Fruit fly (Drosophila melanogaster): Measurements from ENCODE around the gene CG42594.

The CG42594 gene

DNA sequence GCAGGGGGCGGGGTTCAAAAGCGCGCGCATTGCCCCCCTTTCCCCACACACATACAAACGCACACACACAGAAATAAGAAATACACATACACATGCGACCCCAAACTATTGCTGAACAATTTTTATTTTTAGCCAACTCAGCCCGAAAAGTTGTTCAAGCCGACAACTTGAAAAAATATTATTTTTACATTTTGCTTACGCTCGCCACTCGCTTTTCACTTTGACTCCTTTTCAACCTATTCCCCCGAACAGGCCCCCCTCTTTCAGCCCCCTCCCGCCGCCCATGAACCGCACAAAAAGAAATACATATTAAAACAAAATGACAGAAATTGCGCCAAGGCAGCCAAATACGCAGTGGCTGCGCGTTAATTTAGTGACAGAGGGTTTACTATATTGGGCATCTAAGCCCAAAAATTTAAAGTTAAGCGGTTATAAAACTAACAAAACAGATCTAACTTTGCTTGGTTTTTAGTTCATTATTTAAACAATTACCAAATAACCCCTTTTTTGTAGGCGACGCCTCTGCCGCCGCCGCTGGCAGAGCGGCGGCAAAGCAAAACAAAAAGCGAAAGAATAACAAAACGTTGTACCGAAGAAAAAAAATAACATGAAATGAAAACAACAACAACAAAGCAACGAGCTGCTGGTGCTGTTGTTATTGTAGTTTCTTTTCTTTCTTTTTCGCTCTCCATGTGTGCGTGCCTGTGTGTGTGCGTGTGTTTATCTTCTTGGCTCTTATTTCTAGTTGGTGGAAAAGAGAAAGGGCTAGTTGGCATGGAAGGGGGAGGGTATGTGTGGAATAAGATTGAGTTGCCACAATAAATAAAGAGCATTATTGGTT lies 69.5 kb downstream of the CG42594 start:
- TF ChIP-seq CG4496 (GFP tag; IDR thresholded peaks at IDR 0.05) (peak; percentile 100), CG14655 (GFP tag; optimal IDR thresholded peaks at IDR 0.05) (peak; percentile 100), CG15710 (tag; optimal IDR thresholded peaks at IDR 0.05) (peak; percentile 100), CG34367 (tag; optimal IDR thresholded peaks at IDR 0.05) (peak; percentile 100), Ets98B (GFP tag; IDR thresholded peaks at IDR 0.05) (peak; percentile 100), CG13204 (GFP tag; optimal IDR thresholded peaks at IDR 0.05) (peak; percentile 99), Snoo (tag; optimal IDR thresholded peaks at IDR 0.05) (peak; percentile 100), CG32121 (GFP tag; IDR thresholded peaks at IDR 0.05) (peak; percentile 100), rn (GFP tag; IDR thresholded peaks at IDR 0.05) (peak; percentile 99), fd96Ca (GFP tag; IDR thresholded peaks at IDR 0.05) (peak; percentile 100), CG12605 (GFP tag; IDR thresholded peaks at IDR 0.05) (peak; percentile 100), CG10348 (GFP tag; IDR thresholded peaks at IDR 0.05) (peak; percentile 99), CG17806 (tag; optimal IDR thresholded peaks at IDR 0.05) (peak; percentile 100), Pif1B (GFP tag; optimal IDR thresholded peaks at IDR 0.05) (peak; percentile 100), CG8159 (tag; optimal IDR thresholded peaks at IDR 0.05) (peak; percentile 100), D1 (tag; optimal IDR thresholded peaks at IDR 0.05) (peak; percentile 100), CG8301 (tag; optimal IDR thresholded peaks at IDR 0.05) (peak; percentile 100), Pif1A (GFP tag; optimal IDR thresholded peaks at IDR 0.05) (peak; percentile 100), gl (tag; optimal IDR thresholded peaks at IDR 0.05) (peak; percentile 100), EcR (GFP tag; optimal IDR thresholded peaks at IDR 0.05) (peak; percentile 87), CG9948 (tag; optimal IDR thresholded peaks at IDR 0.05) (peak; percentile 100)

DNA sequence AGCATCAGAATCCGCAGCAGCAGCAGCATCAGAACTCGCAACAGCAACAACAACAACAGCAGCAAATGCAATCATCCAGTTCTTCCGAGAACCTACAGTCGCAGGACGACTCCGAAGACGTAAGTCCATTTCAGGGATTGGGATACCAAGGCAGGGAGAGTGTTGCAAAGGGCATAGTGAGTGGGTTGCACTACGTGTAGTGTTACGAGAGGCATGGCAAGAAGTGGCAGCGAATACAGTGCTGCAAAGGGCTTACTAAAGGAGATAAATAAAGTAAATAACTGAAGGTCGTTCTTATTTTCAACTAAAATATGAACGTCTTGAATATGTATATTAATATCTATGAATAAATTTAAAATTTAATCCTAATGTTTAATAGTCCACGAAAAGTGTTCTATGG lies 70.4 kb downstream of the CG42594 start:
- no peak for TF ChIP-seq CG13204 (GFP tag; optimal IDR thresholded peaks at IDR 0.05)
- no peak for TF ChIP-seq Pif1B (GFP tag; optimal IDR thresholded peaks at IDR 0.05)

DNA sequence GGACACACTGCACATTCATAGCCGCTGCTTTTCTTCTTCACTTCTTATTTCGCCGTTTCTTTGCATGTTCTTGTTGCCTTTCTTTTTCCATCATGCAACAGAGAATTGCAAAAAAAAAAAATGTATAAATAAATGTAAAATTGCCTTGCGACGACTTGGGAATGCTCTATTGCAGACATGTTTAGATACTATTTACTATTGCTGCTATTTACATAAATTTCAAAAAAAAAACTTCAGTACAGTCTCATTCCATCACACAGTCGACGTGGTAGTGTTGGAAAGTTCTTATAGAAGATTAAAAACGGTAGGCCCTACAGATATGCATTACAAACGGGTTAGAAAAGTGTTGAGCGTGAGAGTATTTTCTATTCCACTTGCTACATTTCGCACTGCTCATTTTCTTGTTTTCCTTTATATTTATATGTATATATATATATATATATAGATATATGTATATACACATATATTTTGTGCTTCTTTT lies 71.2 kb downstream of the CG42594 start:
- TF ChIP-seq Pif1A (GFP tag; optimal IDR thresholded peaks at IDR 0.05) (peak; percentile 83), EcR (GFP tag; optimal IDR thresholded peaks at IDR 0.05) (peak; percentile 44), CG34367 (tag; optimal IDR thresholded peaks at IDR 0.05) (peak; percentile 81), CG8159 (tag; optimal IDR thresholded peaks at IDR 0.05) (peak; percentile 84), CG9948 (tag; optimal IDR thresholded peaks at IDR 0.05) (peak; percentile 74), fd96Ca (GFP tag; IDR thresholded peaks at IDR 0.05) (peak; percentile 78; the same call in 2 of the 3 replicates), CG12605 (GFP tag; IDR thresholded peaks at IDR 0.05) (peak; percentile 56), CG15710 (tag; optimal IDR thresholded peaks at IDR 0.05) (peak; percentile 84), CG8301 (tag; optimal IDR thresholded peaks at IDR 0.05) (peak; percentile 75), Ets98B (GFP tag; IDR thresholded peaks at IDR 0.05) (peak; percentile 61), Pif1B (GFP tag; optimal IDR thresholded peaks at IDR 0.05) (peak; percentile 89), CG32121 (GFP tag; IDR thresholded peaks at IDR 0.05) (peak; percentile 62), gl (tag; optimal IDR thresholded peaks at IDR 0.05) (peak; percentile 77), Snoo (tag; optimal IDR thresholded peaks at IDR 0.05) (peak; percentile 79), CG4496 (GFP tag; IDR thresholded peaks at IDR 0.05) (peak; percentile 72), CG13204 (GFP tag; optimal IDR thresholded peaks at IDR 0.05) (peak; percentile 78), D1 (tag; optimal IDR thresholded peaks at IDR 0.05) (peak; percentile 69), CG14655 (GFP tag; optimal IDR thresholded peaks at IDR 0.05) (peak; percentile 91), CG10348 (GFP tag; IDR thresholded peaks at IDR 0.05) (no peak), rn (GFP tag; IDR thresholded peaks at IDR 0.05) (peak; percentile 53), CG17806 (tag; optimal IDR thresholded peaks at IDR 0.05) (peak; percentile 73)

DNA sequence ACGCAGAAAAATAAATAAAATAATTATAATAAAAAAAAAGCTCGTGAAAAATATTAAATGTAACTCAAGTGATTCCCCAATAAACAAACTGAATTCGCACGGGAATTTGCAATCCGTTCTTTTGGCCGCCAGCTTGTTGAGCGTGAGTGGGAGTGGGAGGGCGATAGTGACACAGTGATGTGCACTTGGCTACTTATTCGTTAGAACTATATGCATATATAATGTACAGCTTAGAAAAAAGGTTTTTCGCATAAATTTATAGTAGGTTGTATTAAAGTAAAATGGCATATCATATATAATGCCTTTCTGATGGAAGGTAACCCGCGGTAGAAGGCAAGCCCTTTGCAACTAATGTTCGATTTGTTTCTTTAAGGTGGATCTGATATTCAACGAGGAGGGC lies 71.7 kb downstream of the CG42594 start:
- no peak for TF ChIP-seq CG32121 (GFP tag; IDR thresholded peaks at IDR 0.05)
- TF ChIP-seq CG14655 (GFP tag; optimal IDR thresholded peaks at IDR 0.05): no peak
- no peak for TF ChIP-seq CG13204 (GFP tag; optimal IDR thresholded peaks at IDR 0.05)

DNA sequence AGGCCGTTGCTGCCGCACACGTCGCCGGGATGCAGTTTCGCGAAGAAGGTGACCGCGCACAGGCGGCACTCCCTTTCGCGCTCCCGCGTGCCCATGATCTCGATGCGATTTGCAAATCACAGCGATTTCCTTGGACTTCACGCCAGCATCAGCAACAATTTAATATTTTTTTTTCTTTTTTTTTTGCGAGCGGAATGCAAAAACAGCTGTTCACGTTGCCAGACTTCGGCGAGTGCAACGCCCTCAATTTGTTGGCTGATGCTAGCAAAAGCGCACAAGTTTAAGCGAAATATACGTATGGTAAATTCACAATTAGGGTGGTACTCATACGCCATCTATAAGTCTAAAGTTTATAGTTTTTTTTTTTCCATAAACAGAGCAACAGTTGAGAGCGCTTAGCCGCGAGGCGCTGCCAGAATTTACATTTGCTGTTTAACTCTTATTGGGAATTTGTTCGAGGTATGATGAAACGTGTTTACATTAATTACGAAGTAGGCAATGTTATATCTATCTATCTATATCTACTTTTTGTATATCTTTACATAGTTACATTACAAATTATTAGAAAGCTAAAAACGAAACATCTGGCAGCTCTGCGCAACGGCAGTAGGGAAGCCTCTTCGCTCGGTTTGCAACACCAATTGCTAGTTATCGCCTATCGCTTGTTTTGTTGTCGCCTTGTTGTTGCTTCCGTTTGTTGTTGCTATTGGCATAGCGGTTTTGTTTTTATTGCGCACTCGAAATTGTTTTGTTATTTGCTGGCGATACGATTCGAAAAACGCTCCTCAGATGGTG lies 77.8 kb downstream of the CG42594 start, which contains the start of the genes CG4041 and Hgsnat:
Gene CG4041, minus strand, starts transcription at position 220 of the 795 bp plus-strand sequence.
Gene Hgsnat, plus strand, starts transcription at position 503 of the 795 bp plus-strand sequence.
- TF ChIP-seq fd96Ca (GFP tag; IDR thresholded peaks at IDR 0.05) (0 out of 3 replicates have a peak, but pooled peaks have one; percentile 5), CG17806 (tag; optimal IDR thresholded peaks at IDR 0.05) (no peak), CG8159 (tag; optimal IDR thresholded peaks at IDR 0.05) (peak; percentile 12), CG14655 (GFP tag; optimal IDR thresholded peaks at IDR 0.05) (peak; percentile 22), EcR (GFP tag; optimal IDR thresholded peaks at IDR 0.05) (peak; percentile 95), CG15710 (tag; optimal IDR thresholded peaks at IDR 0.05) (no peak)

All from whole organism, pupa.